Fruit fly (Drosophila melanogaster) whole organism, prepupa: ENCODE measurements around the gene Cadps.

Source experiments
- CG15336 ChIP-seq: fragments of 200-800 bp; sonication (Bioruptor generic); IDR thresholded peaks from 2 replicates; pipeline ENCODE4 v1.3.6; 2022; ENCODE audit warnings: missing biosample characterization, missing genetic modification characterization
- CG1621 ChIP-seq: fragments of 200-800 bp; sonication (Bioruptor generic); optimal IDR thresholded peaks from 3 replicates; lab custom pipeline; 2018; ENCODE audit warnings: missing biosample characterization, mild to moderate bottlenecking, missing genetic modification characterization
- CG31627 ChIP-seq: fragments of 200-800 bp; sonication (Bioruptor generic); optimal IDR thresholded peaks from 3 replicates; lab custom pipeline; 2016; ENCODE audit warnings: missing biosample characterization, missing genetic modification characterization
- CG32006 ChIP-seq: fragments of 200-800 bp; sonication (Bioruptor generic); optimal IDR thresholded peaks from 3 replicates; lab custom pipeline; 2017; ENCODE audit warnings: missing biosample characterization, mild to moderate bottlenecking, missing genetic modification characterization
- CG3919 ChIP-seq: fragments of 200-800 bp; sonication (Bioruptor generic); optimal IDR thresholded peaks from 3 replicates; lab custom pipeline; 2016; ENCODE audit warnings: missing biosample characterization, missing genetic modification characterization
- CG6163 ChIP-seq: fragments of 200-800 bp; sonication (Bioruptor generic); IDR thresholded peaks from 3 replicates; pipeline ENCODE4 v1.3.6; 2022; ENCODE audit warnings: missing biosample characterization, missing genetic modification characterization
- CG6792 ChIP-seq: fragments of 200-800 bp; sonication (Bioruptor generic); optimal IDR thresholded peaks from 3 replicates; lab custom pipeline; 2016; ENCODE audit warnings: missing biosample characterization, missing genetic modification characterization
- CG6854 ChIP-seq: fragments of 200-800 bp; sonication (Bioruptor generic); optimal IDR thresholded peaks from 2 replicates; lab custom pipeline; 2017; ENCODE audit warnings: missing biosample characterization, mild to moderate bottlenecking, missing genetic modification characterization
- Hr39 ChIP-seq: fragments of 200-800 bp; sonication (Bioruptor generic); optimal IDR thresholded peaks from 2 replicates; lab custom pipeline; 2016; ENCODE audit warnings: missing biosample characterization, missing genetic modification characterization
- Sox102F ChIP-seq: fragments of 200-800 bp; sonication (Bioruptor generic); optimal IDR thresholded peaks from 2 replicates; lab custom pipeline; 2016; ENCODE audit warnings: missing biosample characterization, mild to moderate bottlenecking, missing genetic modification characterization
- eg ChIP-seq: fragments of 200-800 bp; sonication (Bioruptor generic); IDR thresholded peaks from 3 replicates; pipeline ENCODE4 v1.3.6; 2022; ENCODE audit warnings: missing biosample characterization, missing genetic modification characterization
- esn ChIP-seq: fragments of 200-800 bp; sonication (Bioruptor generic); optimal IDR thresholded peaks from 2 replicates; lab custom pipeline; 2016; ENCODE audit warnings: missing biosample characterization, mild to moderate bottlenecking, missing genetic modification characterization, moderate library complexity
- fd59A ChIP-seq: fragments of 200-800 bp; sonication (Bioruptor generic); optimal IDR thresholded peaks from 2 replicates; lab custom pipeline; 2017; ENCODE audit warnings: missing biosample characterization, mild to moderate bottlenecking, missing genetic modification characterization, missing genetic modification reagents
- ss ChIP-seq, 2 experiments: fragments of 200-800 bp; sonication (Bioruptor generic); optimal IDR thresholded peaks; 2 replicates in 1 of 2; 3 replicates in 1 of 2; lab custom pipeline; 2017 to 2018; ENCODE audit warnings: mild to moderate bottlenecking in 2 of 2, missing biosample characterization in 2 of 2, missing genetic modification characterization in 2 of 2, moderate library complexity in 1 of 2

DNA sequence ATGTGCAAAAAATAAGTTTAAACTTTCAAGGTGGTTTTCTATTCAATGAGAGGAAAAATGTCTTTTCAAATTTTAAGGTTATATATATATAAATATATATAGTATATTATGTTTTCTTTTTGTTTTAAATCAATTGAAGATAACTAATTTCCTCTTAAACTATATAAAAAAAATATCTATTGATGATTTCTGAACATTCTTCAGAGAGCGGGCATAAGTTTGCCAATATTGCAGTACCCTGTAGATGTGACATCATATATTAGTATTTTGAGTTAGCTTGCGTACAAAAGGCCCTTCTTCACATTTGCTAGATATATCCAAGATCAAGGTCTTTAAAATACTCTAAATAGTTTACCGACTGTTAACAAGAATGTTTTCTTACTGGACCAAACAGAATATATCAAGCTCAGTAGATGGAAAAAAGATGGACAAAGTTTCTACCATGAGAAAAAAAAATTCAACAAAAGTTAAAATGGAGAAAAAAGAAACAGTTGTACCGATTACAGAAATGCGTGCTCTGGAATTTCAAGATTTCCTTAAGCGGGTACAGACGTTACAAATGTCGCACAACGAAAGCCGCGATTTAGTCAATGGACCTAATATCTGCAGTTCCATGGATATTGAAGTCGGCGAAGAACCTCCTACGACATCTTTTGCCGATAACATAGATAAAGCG, 11.8 kb upstream of the Cadps start:
- TF ChIP-seq Hr39 (GFP tag; lab: Kevin White, UChicago), result no peak
- no peak for TF ChIP-seq Sox102F (GFP tag; lab: Kevin White, UChicago)
- TF ChIP-seq eg (GFP tag; lab: Robert Waterston, UW), result no peak
- no peak for TF ChIP-seq CG1621 (tag; lab: Kevin White, UChicago)
- no peak for TF ChIP-seq CG6792
- no peak for TF ChIP-seq fd59A (GFP tag; lab: Kevin White, UChicago)
- peak; percentile 29; the same call in 1 of the 2 replicates for TF ChIP-seq CG15336
- no peak for TF ChIP-seq CG3919 (GFP tag; lab: Kevin White, UChicago)
- no peak for TF ChIP-seq esn
- no peak for TF ChIP-seq CG6163
- TF ChIP-seq CG6854 (GFP tag; lab: Kevin White, UChicago), result no peak
- TF ChIP-seq ss (GFP tag; optimal IDR thresholded peaks at IDR 0.05; lab: Kevin White, UChicago), result no peak
- no peak for TF ChIP-seq CG32006
- TF ChIP-seq CG31627 (GFP tag; lab: Kevin White, UChicago), result no peak
